Worm (Caenorhabditis elegans): Measurements from ENCODE around the gene glt-7.

glt-7 gene

DNA sequence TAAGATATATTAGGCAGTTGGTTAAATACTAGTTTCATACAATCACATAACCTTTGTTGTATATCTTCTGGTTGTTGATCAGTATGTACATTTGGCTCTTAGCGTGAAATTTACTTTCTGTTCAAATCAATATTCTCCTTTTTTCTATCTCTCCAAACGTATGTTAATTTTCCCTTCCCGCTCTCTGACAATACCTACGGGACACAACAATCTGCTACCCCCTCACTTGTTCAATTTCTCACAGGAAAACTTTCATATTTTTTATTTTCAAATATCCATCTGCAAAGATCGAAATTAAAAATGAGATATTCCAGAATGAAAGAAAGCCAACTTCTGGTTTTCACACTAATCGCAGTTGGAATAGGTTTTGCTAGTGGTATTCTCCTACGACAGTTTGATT, at the start of gene glt-7:
glt-7 (plus strand) TSS at position 301 of the 400 bp plus-strand sequence.
- TF ChIP-seq dao-5 (tag; optimal IDR thresholded peaks at IDR 0.05) (no peak), him-1 (tag; optimal IDR thresholded peaks at IDR 0.05) (no peak), W03F9.2 (tag; optimal IDR thresholded peaks at IDR 0.05) (no peak)

ce11 chrIV:484004-484403, 47.9 kb upstream of the glt-7 start:
- no peak for TF ChIP-seq W03F9.2 (tag; optimal IDR thresholded peaks at IDR 0.05)
- TF ChIP-seq him-1 (tag; optimal IDR thresholded peaks at IDR 0.05), result no peak
- TF ChIP-seq dao-5 (tag; optimal IDR thresholded peaks at IDR 0.05), result no peak

DNA sequence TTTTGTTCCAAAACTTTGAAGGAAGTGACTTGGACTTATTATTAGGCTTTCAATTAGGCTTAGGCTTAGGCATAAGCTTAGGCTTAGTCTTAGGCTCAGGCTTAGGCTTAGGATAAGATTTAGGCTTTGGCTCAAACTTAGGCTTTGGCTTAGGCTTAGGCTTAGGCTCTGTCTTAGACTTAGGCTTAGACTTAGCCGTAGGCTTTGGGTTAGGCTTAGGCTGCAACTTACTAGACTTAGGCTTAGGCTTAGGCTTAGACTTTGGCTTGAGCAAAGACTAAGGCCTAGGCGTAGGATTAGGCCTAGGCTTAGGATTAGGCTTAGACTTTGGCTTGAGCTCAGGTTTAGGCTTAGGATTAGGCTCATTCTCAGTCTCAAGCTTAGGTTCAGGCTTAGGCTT, 47.2 kb upstream of the glt-7 start:
- TF ChIP-seq him-1 (tag; optimal IDR thresholded peaks at IDR 0.05), result no peak
- no peak for TF ChIP-seq dao-5 (tag; optimal IDR thresholded peaks at IDR 0.05)
- TF ChIP-seq W03F9.2 (tag; optimal IDR thresholded peaks at IDR 0.05), result no peak

DNA sequence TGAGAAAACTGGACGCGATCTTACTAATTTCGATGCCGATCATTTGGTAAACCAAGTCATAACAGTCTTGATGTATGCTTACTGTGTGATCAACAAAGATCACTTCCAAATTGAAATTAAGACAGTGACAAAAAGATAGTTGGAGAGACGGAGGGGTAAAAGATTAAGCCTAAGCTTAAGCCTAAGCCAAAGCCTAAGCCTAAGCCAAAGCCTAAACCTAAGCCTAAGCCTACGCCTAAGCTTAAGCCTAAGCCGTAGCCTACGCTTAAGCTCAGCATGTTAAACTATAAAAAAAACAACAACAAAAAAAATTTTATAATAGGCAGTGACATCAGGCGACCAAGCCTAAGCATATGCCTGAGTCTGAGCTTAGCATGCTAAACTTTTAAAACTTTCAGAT, 34.8 kb upstream of the glt-7 start:
- no peak for TF ChIP-seq him-1 (tag; optimal IDR thresholded peaks at IDR 0.05)
- no peak for TF ChIP-seq W03F9.2 (tag; optimal IDR thresholded peaks at IDR 0.05)
- TF ChIP-seq dao-5 (tag; optimal IDR thresholded peaks at IDR 0.05), result no peak

DNA sequence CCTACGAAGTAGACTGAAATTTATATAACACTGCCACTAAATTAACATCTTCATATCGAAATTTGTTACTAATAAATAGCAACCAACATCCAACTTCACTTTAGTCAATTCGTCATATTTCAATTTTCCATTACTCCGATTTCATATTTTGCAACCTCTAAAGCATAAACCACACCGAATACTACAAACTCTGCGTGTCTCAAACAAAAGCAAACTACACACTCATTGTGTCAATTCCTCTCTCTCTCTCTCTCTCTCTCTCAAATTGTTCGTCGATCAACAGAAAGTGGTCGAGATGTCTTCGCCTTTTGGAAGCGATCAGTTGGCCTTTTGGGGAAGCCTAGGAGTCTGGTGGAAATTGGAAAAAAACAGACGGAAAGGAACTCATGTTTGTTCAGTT, 27.4 kb upstream of the glt-7 start:
- TF ChIP-seq W03F9.2 (tag; optimal IDR thresholded peaks at IDR 0.05), result no peak

DNA sequence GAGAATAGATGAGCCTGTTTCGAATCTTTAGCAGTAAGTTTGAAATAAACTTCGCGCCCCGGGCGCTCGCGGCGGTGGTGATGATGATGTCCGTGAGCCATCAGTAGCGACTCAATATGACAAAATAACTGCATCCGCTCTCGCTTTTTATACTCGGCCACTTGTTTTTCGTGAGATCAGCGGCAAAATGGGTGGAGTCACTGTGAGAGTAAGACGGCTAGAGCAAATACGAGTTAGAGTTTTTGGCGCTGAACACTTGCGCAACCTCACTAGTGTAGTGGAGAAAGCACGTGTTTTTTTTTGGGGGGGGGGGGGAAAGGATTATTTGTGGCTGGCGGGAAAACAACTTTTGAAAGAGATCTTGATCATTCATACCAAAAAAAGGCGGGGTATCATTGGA, 25.6 kb upstream of the glt-7 start, which contains the start of gene W03G1.5:
W03G1.5 (minus strand) TSS at position 101 of the 400 bp plus-strand sequence.
- TF ChIP-seq W03F9.2 (tag; optimal IDR thresholded peaks at IDR 0.05), result no peak
- TF ChIP-seq dao-5 (tag; optimal IDR thresholded peaks at IDR 0.05), result no peak
- no peak for TF ChIP-seq him-1 (tag; optimal IDR thresholded peaks at IDR 0.05)

- TF ChIP-seq W03F9.2 (tag; optimal IDR thresholded peaks at IDR 0.05), result peak; percentile 27
- TF ChIP-seq dao-5 (tag; optimal IDR thresholded peaks at IDR 0.05), result no peak
Observed at ce11 chrIV:519409-519808, 12.5 kb upstream of the glt-7 start, which contains the start of gene pig-1. Gene pig-1, minus strand, starts transcription at chrIV:519457.

DNA sequence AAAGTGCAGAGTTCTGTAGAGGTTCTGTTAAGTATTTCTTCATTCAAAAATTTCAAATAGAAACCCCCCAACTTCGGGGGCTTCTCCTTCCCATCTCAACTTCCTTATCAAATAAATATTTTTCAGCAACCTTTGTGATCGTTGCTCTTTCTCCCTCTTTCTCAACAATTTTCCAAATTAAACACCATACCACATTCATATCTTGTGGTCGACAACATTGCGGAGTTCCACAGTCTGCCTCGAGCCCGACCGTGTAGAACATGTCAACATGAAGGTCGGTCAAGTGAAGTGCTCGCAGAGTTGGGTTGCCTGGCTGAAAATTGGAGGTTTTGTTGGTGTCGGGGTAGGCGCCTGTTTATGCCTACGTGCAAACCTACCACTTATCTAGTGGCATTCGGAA, 9.4 kb upstream of the glt-7 start:
- TF ChIP-seq W03F9.2 (tag; optimal IDR thresholded peaks at IDR 0.05) (no peak), dao-5 (tag; optimal IDR thresholded peaks at IDR 0.05) (no peak), him-1 (tag; optimal IDR thresholded peaks at IDR 0.05) (no peak)

DNA sequence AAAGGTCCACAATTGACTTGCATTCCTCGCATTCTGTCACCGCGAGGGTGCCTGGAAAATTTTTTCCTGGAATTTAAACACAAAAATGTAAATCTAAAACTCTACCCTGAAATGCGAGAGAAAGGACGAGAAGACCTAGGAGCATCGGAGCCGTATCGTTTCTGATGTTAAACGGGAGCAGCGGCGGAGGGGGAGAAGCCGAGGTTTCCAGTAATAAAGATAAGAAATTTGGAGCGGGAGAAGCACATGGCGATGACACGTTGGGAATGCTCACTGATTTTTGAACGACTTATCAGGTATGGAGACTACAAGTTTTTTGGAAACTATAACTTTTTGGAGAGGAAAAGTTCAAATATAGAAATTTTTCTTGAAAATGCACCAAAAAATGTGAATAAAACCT, 8.3 kb upstream of the glt-7 start, which contains the start of gene asm-3:
asm-3 (minus strand) TSS at position 215 of the 400 bp plus-strand sequence.
- TF ChIP-seq W03F9.2 (tag; optimal IDR thresholded peaks at IDR 0.05), result no peak
- no peak for TF ChIP-seq him-1 (tag; optimal IDR thresholded peaks at IDR 0.05)
- TF ChIP-seq dao-5 (tag; optimal IDR thresholded peaks at IDR 0.05), result no peak

DNA sequence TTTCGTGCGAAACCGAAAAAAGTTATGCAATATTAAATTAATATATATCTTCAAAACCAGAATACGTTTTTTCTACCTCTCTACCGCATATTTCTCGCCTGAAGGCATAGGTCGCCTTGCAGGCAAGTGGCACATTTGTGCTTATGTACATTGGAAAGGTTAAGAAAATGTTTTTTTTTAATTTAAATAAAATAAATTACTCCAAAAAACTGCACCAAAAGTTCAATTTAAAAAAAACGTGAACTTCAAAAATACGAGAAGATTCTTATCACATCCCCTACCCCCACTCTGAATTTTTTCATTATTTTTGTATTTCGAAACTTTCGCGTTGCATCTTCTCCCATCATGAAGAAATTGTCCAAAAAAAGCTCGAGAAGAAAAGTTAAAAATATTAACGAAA, 7.6 kb upstream of the glt-7 start, which contains the start of gene W03G1.2:
W03G1.2 (plus strand) TSS at position 301 of the 400 bp plus-strand sequence.
- no peak for TF ChIP-seq W03F9.2 (tag; optimal IDR thresholded peaks at IDR 0.05)
- TF ChIP-seq dao-5 (tag; optimal IDR thresholded peaks at IDR 0.05), result no peak
- TF ChIP-seq him-1 (tag; optimal IDR thresholded peaks at IDR 0.05), result no peak

DNA sequence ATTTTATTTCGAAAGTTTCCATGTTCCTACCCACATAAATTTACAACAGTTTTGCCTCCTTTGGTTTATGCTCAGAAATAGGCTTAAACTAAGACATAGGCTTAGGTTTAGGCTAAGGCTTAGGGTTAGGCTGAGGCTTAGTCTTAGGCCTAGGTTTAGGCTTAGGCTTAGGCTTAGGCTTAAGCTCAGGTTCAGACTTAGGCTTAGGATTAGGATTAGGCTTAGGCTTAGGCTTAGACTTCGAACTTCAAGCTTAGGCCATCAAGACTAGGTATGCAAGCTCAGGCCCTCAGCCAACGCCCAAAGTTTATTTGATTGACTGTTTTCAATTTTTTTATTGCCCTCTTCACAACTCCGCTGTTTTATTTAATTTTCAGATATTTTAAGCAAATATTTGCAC, 13.9 kb downstream of the glt-7 start:
- no peak for TF ChIP-seq dao-5 (tag; optimal IDR thresholded peaks at IDR 0.05)
- TF ChIP-seq W03F9.2 (tag; optimal IDR thresholded peaks at IDR 0.05), result no peak
- TF ChIP-seq him-1 (tag; optimal IDR thresholded peaks at IDR 0.05), result no peak

DNA sequence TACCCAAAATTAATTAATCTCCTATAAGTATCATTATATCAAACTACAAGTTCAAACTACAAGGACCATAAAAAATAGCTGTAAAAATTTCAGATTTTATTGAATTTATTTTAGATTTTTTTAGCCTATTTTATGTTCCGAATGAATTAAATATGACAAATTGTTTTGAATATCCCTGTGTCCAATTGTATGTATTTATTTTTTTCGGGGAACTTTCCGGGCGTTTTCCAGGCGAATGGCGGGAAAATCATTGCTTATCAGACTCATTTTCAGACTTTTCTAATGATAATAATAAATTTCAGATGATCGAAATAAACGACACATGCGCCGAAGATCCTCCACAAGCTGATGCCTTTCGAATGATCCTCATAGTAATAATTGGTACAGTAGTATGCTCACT, 16.1 kb downstream of the glt-7 start, which contains the start of gene F56A11.4:
F56A11.4 (plus strand) TSS at position 301 of the 400 bp plus-strand sequence.
- TF ChIP-seq W03F9.2 (tag; optimal IDR thresholded peaks at IDR 0.05) (no peak), dao-5 (tag; optimal IDR thresholded peaks at IDR 0.05) (no peak), him-1 (tag; optimal IDR thresholded peaks at IDR 0.05) (no peak)

DNA sequence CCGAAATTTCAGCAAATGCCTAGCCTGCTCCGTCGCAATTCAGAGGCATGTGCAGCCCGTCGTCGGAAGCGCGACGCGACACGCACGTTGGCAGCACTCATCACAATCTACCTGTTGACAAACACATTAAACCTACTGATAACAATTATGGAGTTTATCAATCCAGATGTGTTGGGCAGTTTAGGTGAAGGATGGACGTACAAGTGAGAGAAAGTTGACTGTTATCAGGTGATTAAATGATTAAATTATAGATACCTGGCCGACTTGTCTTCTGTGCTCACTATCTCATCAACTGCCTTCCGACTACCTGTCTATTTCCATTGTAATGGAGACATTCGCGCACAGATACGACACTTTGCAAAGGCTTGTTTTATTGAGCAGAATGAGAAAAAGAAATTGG, 20.0 kb downstream of the glt-7 start:
- TF ChIP-seq him-1 (tag; optimal IDR thresholded peaks at IDR 0.05), result no peak
- TF ChIP-seq W03F9.2 (tag; optimal IDR thresholded peaks at IDR 0.05), result no peak
- TF ChIP-seq dao-5 (tag; optimal IDR thresholded peaks at IDR 0.05), result no peak

DNA sequence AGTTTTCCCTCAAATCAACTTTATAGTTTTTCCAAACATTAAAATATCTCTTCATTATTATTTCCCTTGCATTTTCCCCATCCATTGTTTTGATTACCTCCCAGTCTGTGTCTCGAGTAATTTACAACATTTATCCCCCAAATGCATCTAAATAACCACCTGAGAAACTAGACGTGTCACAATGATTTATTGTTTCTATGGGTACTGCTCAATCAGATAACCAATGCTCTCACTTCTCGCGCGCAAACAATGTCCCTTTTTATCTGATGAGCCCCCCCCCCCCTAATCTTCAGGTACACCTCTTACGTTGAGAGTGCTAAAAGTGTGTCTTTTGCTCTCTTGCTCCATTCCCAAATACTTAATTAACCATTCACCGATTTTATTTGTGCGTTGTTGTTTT, 22.1 kb downstream of the glt-7 start:
- TF ChIP-seq W03F9.2 (tag; optimal IDR thresholded peaks at IDR 0.05), result no peak
- no peak for TF ChIP-seq dao-5 (tag; optimal IDR thresholded peaks at IDR 0.05)
- TF ChIP-seq him-1 (tag; optimal IDR thresholded peaks at IDR 0.05), result no peak

DNA sequence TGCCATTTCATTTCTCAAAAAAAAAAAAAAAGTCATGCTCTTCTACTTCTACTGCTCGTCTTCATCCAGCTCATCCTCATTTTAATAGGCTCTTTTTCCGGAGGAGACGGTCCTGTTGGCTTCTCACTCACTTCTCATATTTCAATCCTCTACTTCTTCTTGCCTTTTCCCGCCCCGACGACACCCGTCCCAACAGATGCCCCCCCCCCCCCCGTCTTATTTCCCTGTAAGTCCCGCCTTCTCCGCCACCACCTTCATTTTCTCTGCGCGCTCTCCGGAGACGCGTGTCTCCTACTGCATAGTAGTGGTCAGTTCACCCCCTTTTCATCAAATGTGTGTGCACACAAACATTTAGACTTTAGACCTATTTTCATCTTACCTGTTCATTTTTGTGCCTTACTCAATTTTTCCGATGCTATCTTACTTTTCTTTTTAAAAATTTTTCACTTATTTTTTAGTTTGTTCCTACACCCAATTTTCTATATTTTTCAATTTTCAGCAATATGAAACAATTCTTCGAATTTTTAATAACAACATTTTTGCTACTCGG, 26.9 kb downstream of the glt-7 start, which contains the start of gene efn-4:
efn-4 (plus strand) TSS at position 500 of the 550 bp plus-strand sequence.
- no peak for TF ChIP-seq W03F9.2 (tag; optimal IDR thresholded peaks at IDR 0.05)
